Worm (Caenorhabditis elegans) whole organism, young adult: ENCODE measurements around the gene K08B12.3.
A peak's percentile ranks its signal among the peaks of the same experiment; 100 is the strongest.

Experiments used
- B0336.3 ChIP-seq: fragments of 200-800 bp; sonication (Bioruptor generic); IDR thresholded peaks from 2 replicates; pipeline ENCODE4 v1.3.6; 2022; ENCODE audit warnings: missing genetic modification characterization, missing compliant biosample characterization
- C17E4.6 ChIP-seq: fragments of 200-800 bp; sonication (Bioruptor generic); IDR thresholded peaks from 2 replicates; pipeline ENCODE4 v1.3.6; 2022; ENCODE audit warnings: missing genetic modification reagents, missing genetic modification characterization, missing compliant biosample characterization
- F57A8.1 ChIP-seq: fragments of 200-800 bp; sonication (Bioruptor generic); optimal IDR thresholded peaks from 2 replicates; lab custom pipeline; 2018; ENCODE audit warnings: mild to moderate bottlenecking, missing genetic modification characterization, moderate library complexity, missing compliant biosample characterization
- K12H6.12 ChIP-seq: fragments of 200-800 bp; sonication (Bioruptor generic); optimal IDR thresholded peaks from 2 replicates; lab custom pipeline; 2018; ENCODE audit warnings: mild to moderate bottlenecking, missing genetic modification characterization, missing compliant biosample characterization
- Y53F4B.3 ChIP-seq: fragments of 200-800 bp; sonication (Bioruptor generic); IDR thresholded peaks from 2 replicates; pipeline ENCODE4 v1.3.6; 2022; ENCODE audit warnings: missing genetic modification reagents, missing genetic modification characterization, missing compliant biosample characterization
- Y53G8AR.9 ChIP-seq: fragments of 200-800 bp; sonication (Bioruptor generic); conservative IDR thresholded peaks from 2 replicates; pipeline ENCODE4 v1.3.6; 2022; ENCODE audit warnings: missing genetic modification reagents, missing genetic modification characterization, missing compliant biosample characterization
- aptf-2 ChIP-seq: fragments of 200-800 bp; sonication (Bioruptor generic); conservative IDR thresholded peaks from 2 replicates; pipeline ENCODE4 v1.3.6; 2022; ENCODE audit warnings: missing genetic modification reagents, missing genetic modification characterization, missing compliant biosample characterization
- athp-1 ChIP-seq: sonication (generic microtip); optimal IDR thresholded peaks from 2 replicates; lab custom pipeline; 2017; ENCODE audit warnings: mild to moderate bottlenecking, missing genetic modification characterization, missing compliant biosample characterization
- cebp-1 ChIP-seq, 2 experiments: fragments of 200-800 bp in 1 of 2; sonication (Bioruptor generic) in 1 of 2; sonication (generic microtip) in 1 of 2; IDR thresholded peaks in 1 of 2; optimal IDR thresholded peaks in 1 of 2; 2 replicates each; pipeline versions ENCODE4 v1.3.6 to Lab custom; 2017 to 2022; ENCODE audit warnings: missing compliant biosample characterization in 2 of 2, missing genetic modification characterization in 2 of 2, mild to moderate bottlenecking in 1 of 2, missing genetic modification reagents in 1 of 2, moderate library complexity in 1 of 2
- ceh-27 ChIP-seq: fragments of 200-800 bp; sonication (Bioruptor generic); optimal IDR thresholded peaks from 2 replicates; lab custom pipeline; 2018; ENCODE audit warnings: mild to moderate bottlenecking, missing genetic modification characterization, moderate library complexity, missing compliant biosample characterization
- ceh-79 ChIP-seq: sonication (generic microtip); optimal IDR thresholded peaks from 2 replicates; lab custom pipeline; 2017; ENCODE audit warnings: mild to moderate bottlenecking, missing genetic modification characterization, missing compliant biosample characterization
- dox-1 ChIP-seq: fragments of 200-800 bp; sonication (Bioruptor generic); IDR thresholded peaks from 2 replicates; pipeline ENCODE4 v1.3.6; 2022; ENCODE audit warnings: missing genetic modification reagents, missing genetic modification characterization, missing compliant biosample characterization
- dpff-1 ChIP-seq: sonication (generic microtip); optimal IDR thresholded peaks from 2 replicates; lab custom pipeline; 2017; ENCODE audit warnings: mild to moderate bottlenecking, missing genetic modification characterization, missing compliant biosample characterization
- efl-1 ChIP-seq: fragments of 150-350 bp; optimal IDR thresholded peaks from 2 replicates; lab custom pipeline; 2014; ENCODE audit warnings: missing biosample characterization, missing genetic modification reagents, missing genetic modification characterization
- egrh-3 ChIP-seq: fragments of 200-800 bp; sonication (Bioruptor generic); IDR thresholded peaks from 2 replicates; pipeline ENCODE4 v1.3.6; 2022; ENCODE audit warnings: missing genetic modification reagents, missing genetic modification characterization, missing compliant biosample characterization
- ekl-4 ChIP-seq: fragments of 200-800 bp; sonication (Bioruptor generic); IDR thresholded peaks from 2 replicates; pipeline ENCODE4 v1.3.6; 2022; ENCODE audit warnings: missing genetic modification reagents, missing genetic modification characterization, missing compliant biosample characterization
- hmg-1.2 ChIP-seq: fragments of 200-800 bp; sonication (Bioruptor generic); IDR thresholded peaks from 2 replicates; pipeline ENCODE4 v1.3.6; 2022; ENCODE audit warnings: missing genetic modification reagents, missing genetic modification characterization, missing compliant biosample characterization
- hmg-20 ChIP-seq: fragments of 200-800 bp; sonication (Bioruptor generic); IDR thresholded peaks from 2 replicates; pipeline ENCODE4 v1.3.6; 2022; ENCODE audit warnings: missing genetic modification reagents, missing genetic modification characterization, missing compliant biosample characterization
- lag-1 ChIP-seq: fragments of 200-800 bp; sonication (Bioruptor generic); IDR thresholded peaks from 2 replicates; pipeline ENCODE4 v1.3.6; 2022; ENCODE audit warnings: missing genetic modification reagents, missing genetic modification characterization, missing compliant biosample characterization
- lin-54 ChIP-seq: fragments of 200-800 bp; sonication (Bioruptor generic); optimal IDR thresholded peaks from 2 replicates; lab custom pipeline; 2018; ENCODE audit warnings: mild to moderate bottlenecking, missing genetic modification characterization, missing compliant biosample characterization
- lir-1 ChIP-seq: fragments of 200-800 bp; sonication (Bioruptor generic); conservative IDR thresholded peaks from 2 replicates; pipeline ENCODE4 v1.3.6; 2022; ENCODE audit warnings: missing genetic modification reagents, missing genetic modification characterization, missing compliant biosample characterization
- mcd-1 ChIP-seq: fragments of 200-800 bp; sonication (Bioruptor generic); IDR thresholded peaks from 2 replicates; pipeline ENCODE4 v1.3.6; 2022; ENCODE audit warnings: missing genetic modification reagents, missing genetic modification characterization, missing compliant biosample characterization
- nhr-80 ChIP-seq: sonication (generic microtip); optimal IDR thresholded peaks from 2 replicates; lab custom pipeline; 2016; ENCODE audit warnings: missing genetic modification characterization, missing compliant biosample characterization
- repo-1 ChIP-seq: sonication (generic microtip); optimal IDR thresholded peaks from 2 replicates; lab custom pipeline; 2017; ENCODE audit warnings: mild to moderate bottlenecking, missing genetic modification characterization, missing compliant biosample characterization
- snpc-1.3 ChIP-seq: sonication (generic microtip); optimal IDR thresholded peaks from 2 replicates; lab custom pipeline; 2017; ENCODE audit warnings: missing genetic modification characterization, mild to moderate bottlenecking, missing compliant biosample characterization, antibody characterized with exemption, moderate library complexity, missing genotype, missing genetic modification reagents; ENCODE audit not compliant: insufficient read depth
- tbp1 ChIP-seq: fragments of 200-800 bp; sonication (Bioruptor generic); optimal IDR thresholded peaks from 2 replicates; lab custom pipeline; 2018; ENCODE audit warnings: mild to moderate bottlenecking, missing genetic modification characterization, missing compliant biosample characterization
- unc-130 ChIP-seq: sonication (generic microtip); optimal IDR thresholded peaks from 2 replicates; lab custom pipeline; 2016; ENCODE audit warnings: missing genetic modification reagents, missing genetic modification characterization, missing compliant biosample characterization
- unc-62 ChIP-seq: fragments of 150-350 bp; optimal IDR thresholded peaks from 2 replicates; lab custom pipeline; 2014; ENCODE audit warnings: missing biosample characterization, missing genetic modification reagents, missing genetic modification characterization
- ztf-18 ChIP-seq: sonication (generic microtip); optimal IDR thresholded peaks from 2 replicates; lab custom pipeline; 2016; ENCODE audit warnings: missing genotype, mild to moderate bottlenecking, missing genetic modification characterization, missing compliant biosample characterization
- ztf-22 ChIP-seq: fragments of 200-800 bp; sonication (Bioruptor generic); optimal IDR thresholded peaks from 2 replicates; lab custom pipeline; 2018; ENCODE audit warnings: mild to moderate bottlenecking, missing genetic modification characterization, moderate library complexity, missing compliant biosample characterization
- ztf-25 ChIP-seq: fragments of 200-800 bp; sonication (Bioruptor generic); IDR thresholded peaks from 2 replicates; pipeline ENCODE4 v1.3.6; 2022; ENCODE audit warnings: missing genetic modification reagents, missing genetic modification characterization, missing compliant biosample characterization
- ztf-6 ChIP-seq: fragments of 200-800 bp; sonication (Bioruptor generic); IDR thresholded peaks from 2 replicates; pipeline ENCODE4 v1.3.6; 2022; ENCODE audit warnings: missing genetic modification reagents, missing genetic modification characterization, missing compliant biosample characterization

Gene K08B12.3

ce11 chrV:6278117-6279081, 43.4 kb downstream of the K08B12.3 start, which contains the start of gene fil-2 (continued):
- no peak for TF ChIP-seq F57A8.1 (GFP tag; lab: Kevin White, UChicago)
- no peak for TF ChIP-seq egrh-3 (GFP tag; lab: Robert Waterston, UW)
- TF ChIP-seq lin-54 (GFP tag; lab: Kevin White, UChicago), result peak; percentile 11
- no peak for TF ChIP-seq unc-62 (GFP tag; lab: Kevin White, UChicago)
- no peak for TF ChIP-seq lir-1
- no peak for TF ChIP-seq unc-130
- no peak for TF ChIP-seq efl-1 (GFP tag; lab: Kevin White, UChicago)
- TF ChIP-seq ekl-4, result 0 out of 2 replicates have a peak, but pooled peaks have one; percentile 65
- no peak for TF ChIP-seq lag-1 (GFP tag; lab: Robert Waterston, UW)
- TF ChIP-seq ceh-79, result peak; percentile 39
- peak; percentile 95 for TF ChIP-seq Y53G8AR.9 (GFP tag; lab: Robert Waterston, UW)
- no peak; the same call in 1 of the 2 replicates for TF ChIP-seq mcd-1
- peak; percentile 83 for TF ChIP-seq nhr-80 (tag; lab: Kevin White, UChicago)
- no peak for TF ChIP-seq athp-1 (tag; lab: Kevin White, UChicago)
- TF ChIP-seq snpc-1.3, result peak; percentile 8
- TF ChIP-seq K12H6.12 (tag; lab: Kevin White, UChicago), result no peak
- TF ChIP-seq tbp1, result peak; percentile 54
- no peak; the same call in 1 of the 2 replicates for TF ChIP-seq C17E4.6 (GFP tag; lab: Robert Waterston, UW)
- TF ChIP-seq repo-1, result peak; percentile 94
- no peak for TF ChIP-seq ceh-27 (GFP tag; lab: Kevin White, UChicago)
- peak; percentile 91 for TF ChIP-seq B0336.3
- TF ChIP-seq ztf-18 (tag; lab: Kevin White, UChicago), result no peak
- no peak for TF ChIP-seq cebp-1 (GFP tag; IDR thresholded peaks at IDR 0.05; lab: Robert Waterston, UW)
- peak; percentile 71 for TF ChIP-seq cebp-1 (tag; optimal IDR thresholded peaks at IDR 0.05; lab: Kevin White, UChicago)

- TF ChIP-seq dpff-1 (no peak), nhr-80 (tag; lab: Kevin White, UChicago) (peak; percentile 34), hmg-1.2 (GFP tag; lab: Robert Waterston, UW) (no peak)
Observed at ce11 chrV:6280067-6280466, 45.1 kb downstream of the K08B12.3 start.

DNA sequence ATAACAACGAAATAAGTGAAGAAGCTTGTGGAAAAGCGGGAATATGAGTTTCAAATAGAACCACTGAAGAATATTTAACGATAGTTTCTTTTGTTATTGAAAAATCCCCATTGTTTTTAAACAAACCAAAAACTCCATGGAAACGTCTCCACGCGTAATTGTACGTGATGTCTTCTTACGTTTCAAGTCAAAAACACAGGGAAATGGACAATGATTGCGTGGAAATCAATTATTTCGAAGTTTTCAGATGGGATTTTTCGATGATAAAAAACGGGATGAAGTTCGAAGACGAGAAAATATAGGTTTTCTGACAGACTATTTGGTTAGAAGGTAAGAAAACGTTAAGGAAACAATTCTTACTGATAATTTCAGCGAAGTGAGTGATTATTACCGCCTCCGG, 46.2 kb downstream of the K08B12.3 start, which contains the start of the genes K12B6.4 and spe-49:
Gene K12B6.4, minus strand, starts transcription at position 101 of the 400 bp plus-strand sequence.
Gene spe-49, plus strand, starts transcription at position 185 of the 400 bp plus-strand sequence.
- TF ChIP-seq aptf-2 (GFP tag; lab: Robert Waterston, UW) (no peak), mcd-1 (no peak), Y53F4B.3 (no peak), lin-54 (GFP tag; lab: Kevin White, UChicago) (no peak), ztf-22 (GFP tag; lab: Kevin White, UChicago) (no peak), hmg-20 (GFP tag; lab: Robert Waterston, UW) (no peak), dox-1 (GFP tag; lab: Robert Waterston, UW) (no peak), ztf-25 (GFP tag; lab: Robert Waterston, UW) (no peak), ztf-6 (no peak)

DNA sequence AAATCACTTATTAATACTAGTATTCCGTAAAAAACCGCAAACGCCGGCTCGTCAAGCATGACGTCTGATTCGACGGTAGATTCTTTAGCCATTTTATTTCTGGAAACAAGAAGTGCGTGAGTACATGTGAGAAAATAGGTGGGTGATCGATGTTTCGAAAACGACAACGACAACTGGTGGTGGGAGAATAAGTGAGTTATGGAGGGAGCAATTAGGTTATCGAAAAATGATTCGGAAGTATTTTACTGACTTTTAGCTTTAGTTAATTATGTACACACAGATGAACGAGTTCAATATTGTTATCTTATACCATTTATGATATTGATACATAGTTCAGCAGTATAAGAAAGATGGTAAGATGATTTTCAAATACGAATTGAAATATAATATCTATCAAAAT, 51.4 kb downstream of the K08B12.3 start, which contains the start of gene srn-1:
Gene srn-1, minus strand, starts transcription at position 101 of the 400 bp plus-strand sequence.
- no peak for TF ChIP-seq ceh-79
- TF ChIP-seq Y53G8AR.9 (GFP tag; lab: Robert Waterston, UW), result no peak
